Fruit fly (Drosophila melanogaster): Measurements from ENCODE around the gene CG5687.

DNA sequence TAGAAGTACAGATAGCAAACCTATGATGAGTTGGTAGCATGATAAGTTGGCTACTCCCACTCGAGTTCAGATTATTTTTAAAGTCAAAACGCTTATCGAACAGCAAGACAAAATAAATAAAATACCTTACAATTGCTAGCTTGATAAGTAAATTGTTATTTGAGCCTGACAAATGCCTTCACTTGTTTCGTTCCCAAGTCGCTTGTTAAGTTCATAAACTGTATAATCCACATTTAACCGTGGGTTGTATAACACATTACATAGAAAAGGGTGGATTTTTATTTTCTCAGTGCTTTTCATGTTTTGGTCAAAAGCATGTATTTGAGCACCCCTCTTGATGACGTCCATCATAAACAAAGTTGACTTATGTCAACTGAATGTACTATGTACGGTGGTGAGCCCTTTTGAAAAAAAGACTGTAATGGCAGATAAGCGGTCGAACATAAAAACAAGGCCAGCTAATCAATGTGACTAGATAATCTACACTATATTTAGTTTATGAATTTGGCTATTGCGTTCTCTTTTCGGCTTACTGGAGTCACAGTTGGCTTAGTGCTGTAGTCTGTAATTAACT is 30.0 kb upstream of the CG5687 start:
- TF ChIP-seq insv (optimal IDR thresholded peaks at IDR 0.05) (no peak), ttk (optimal IDR thresholded peaks at IDR 0.05) (no peak), Myc (optimal IDR thresholded peaks at IDR 0.05) (no peak), h (optimal IDR thresholded peaks at IDR 0.05) (no peak), Sin3A (optimal IDR thresholded peaks at IDR 0.05) (no peak), psq (optimal IDR thresholded peaks at IDR 0.05) (no peak)

All from Kc167 (cell line).